Worm (Caenorhabditis elegans): ENCODE data around the gene clec-66.

- TF ChIP-seq jun-1 (tag; optimal IDR thresholded peaks at IDR 0.05) (no peak), ama-1 (optimal IDR thresholded peaks at IDR 0.05) (no peak), nhr-11 (tag; optimal IDR thresholded peaks at IDR 0.05) (no peak), nhr-76 (tag; optimal IDR thresholded peaks at IDR 0.05) (no peak), lsy-2 (tag; optimal IDR thresholded peaks at IDR 0.05) (peak; percentile 67 to 68), lin-13 (GFP tag; optimal IDR thresholded peaks at IDR 0.05) (peak; percentile 8), egl-27 (tag; optimal IDR thresholded peaks at IDR 0.05) (no peak), mdl-1 (tag; optimal IDR thresholded peaks at IDR 0.05) (no peak), aha-1 (tag; optimal IDR thresholded peaks at IDR 0.05) (no peak), lin-15B (tag; optimal IDR thresholded peaks at IDR 0.05) (no peak), efl-1 (optimal IDR thresholded peaks at IDR 0.05) (peak; percentile 94 to 95), efl-1 (GFP tag; optimal IDR thresholded peaks at IDR 0.05 in 1 of 2) (peak; percentile 89 to 99)
These were observed 10.4 kb downstream of the clec-66 start, which contains the start of gene F35C5.12 for ce11 chrII:12914514-12915075.

Measured in whole organism, L1 larva.